Worm (Caenorhabditis elegans) whole organism, L2 larva: ENCODE measurements around the gene col-110.

ENCODE experiments used
- ama-1 ChIP-seq: fragments of 150-350 bp; optimal IDR thresholded peaks from 2 replicates; lab custom pipeline; 2018; ENCODE audit warnings: inconsistent platforms
- ceh-82 ChIP-seq: fragments of 150-350 bp; optimal IDR thresholded peaks from 2 replicates; lab custom pipeline; 2014; ENCODE audit warnings: missing biosample characterization, missing genetic modification characterization
- dmd-4 ChIP-seq: sonication (generic microtip); optimal IDR thresholded peaks from 2 replicates; lab custom pipeline; 2017; ENCODE audit warnings: missing biosample characterization, missing genetic modification characterization
- elt-3 ChIP-seq: sonication (generic microtip); optimal IDR thresholded peaks from 2 replicates; lab custom pipeline; 2017; ENCODE audit warnings: missing biosample characterization, missing genetic modification characterization
- lin-13 ChIP-seq: fragments of 150-350 bp; optimal IDR thresholded peaks from 2 replicates; lab custom pipeline; 2014; ENCODE audit warnings: missing biosample characterization, missing genetic modification reagents, missing genetic modification characterization
- mab-5 ChIP-seq: fragments of 150-350 bp; optimal IDR thresholded peaks from 2 replicates; lab custom pipeline; 2014; ENCODE audit warnings: missing biosample characterization, missing genetic modification characterization
- mdl-1 ChIP-seq, 2 experiments: fragments of 150-350 bp in 1 of 2; sonication (generic microtip) in 1 of 2; optimal IDR thresholded peaks; 2 replicates each; lab custom pipeline; 2017; ENCODE audit warnings: missing biosample characterization in 2 of 2, missing genetic modification characterization in 2 of 2
- peb-1 ChIP-seq: fragments of 150-350 bp; optimal IDR thresholded peaks from 2 replicates; lab custom pipeline; 2014; ENCODE audit warnings: missing biosample characterization, missing genetic modification characterization
- unc-62 ChIP-seq: fragments of 150-350 bp; optimal IDR thresholded peaks from 2 replicates; lab custom pipeline; 2014; ENCODE audit warnings: missing biosample characterization, missing genetic modification reagents, missing genetic modification characterization

ce11 chrIV:4609568-4609967 is at the start of gene col-110:
- TF ChIP-seq ama-1 (no peak), dmd-4 (tag; lab: Kevin White, UChicago) (no peak), lin-13 (GFP tag; lab: Kevin White, UChicago) (no peak), mdl-1 (tag; optimal IDR thresholded peaks at IDR 0.05; lab: Kevin White, UChicago) (no peak), elt-3 (tag; lab: Kevin White, UChicago) (no peak), unc-62 (GFP tag; lab: Kevin White, UChicago) (no peak), peb-1 (tag; lab: Kevin White, UChicago) (no peak), ceh-82 (tag; lab: Kevin White, UChicago) (no peak), mab-5 (tag; lab: Kevin White, UChicago) (no peak)
